Worm (Caenorhabditis elegans) whole organism, L2 larva: ENCODE results near the gene C28H8.2.

ENCODE experiments used
- C34F6.9 ChIP-seq: fragments of 150-350 bp; optimal IDR thresholded peaks from 2 replicates; lab custom pipeline; 2014; ENCODE audit warnings: missing biosample characterization, missing genetic modification characterization
- F13H6.1 ChIP-seq: sonication (generic microtip); optimal IDR thresholded peaks from 2 replicates; lab custom pipeline; 2016; ENCODE audit warnings: missing genetic modification characterization, missing compliant biosample characterization
- Y55F3AM.14 ChIP-seq: fragments of 200-800 bp; sonication (Bioruptor generic); optimal IDR thresholded peaks from 2 replicates; lab custom pipeline; 2018; ENCODE audit warnings: mild to moderate bottlenecking, missing genetic modification characterization, missing compliant biosample characterization
- alr-1 ChIP-seq: fragments of 150-350 bp; optimal IDR thresholded peaks from 2 replicates; lab custom pipeline; 2014; ENCODE audit warnings: missing biosample characterization, missing genetic modification characterization
- aly-2 ChIP-seq: fragments of 150-350 bp; optimal IDR thresholded peaks from 2 replicates; lab custom pipeline; 2014; ENCODE audit warnings: missing biosample characterization, missing genetic modification characterization
- ama-1 ChIP-seq: fragments of 150-350 bp; optimal IDR thresholded peaks from 2 replicates; lab custom pipeline; 2018; ENCODE audit warnings: inconsistent platforms
- blmp-1 ChIP-seq: sonication (generic microtip); optimal IDR thresholded peaks from 2 replicates; lab custom pipeline; 2017; ENCODE audit warnings: missing genetic modification characterization, mild to moderate bottlenecking, missing compliant biosample characterization, antibody characterized with exemption, moderate library complexity; ENCODE audit not compliant: insufficient read depth
- ceh-16 ChIP-seq: fragments of 150-350 bp; optimal IDR thresholded peaks from 2 replicates; lab custom pipeline; 2014; ENCODE audit warnings: missing biosample characterization, missing genetic modification characterization
- crh-2 ChIP-seq: sonication (generic microtip); optimal IDR thresholded peaks from 2 replicates; lab custom pipeline; 2017; ENCODE audit warnings: missing biosample characterization, missing genetic modification characterization
- elt-1 ChIP-seq: fragments of 150-350 bp; optimal IDR thresholded peaks from 2 replicates; lab custom pipeline; 2014; ENCODE audit warnings: missing biosample characterization, missing genetic modification characterization
- elt-3 ChIP-seq: sonication (generic microtip); optimal IDR thresholded peaks from 2 replicates; lab custom pipeline; 2017; ENCODE audit warnings: missing biosample characterization, missing genetic modification characterization
- gmeb-1 ChIP-seq: fragments of 150-350 bp; optimal IDR thresholded peaks from 2 replicates; lab custom pipeline; 2014; ENCODE audit warnings: missing biosample characterization, missing genetic modification characterization
- lin-11 ChIP-seq: fragments of 150-350 bp; sonication (generic microtip); optimal IDR thresholded peaks from 2 replicates; lab custom pipeline; 2014; ENCODE audit warnings: missing biosample characterization, missing genetic modification characterization, inconsistent platforms, mixed read lengths
- lin-13 ChIP-seq: fragments of 150-350 bp; optimal IDR thresholded peaks from 2 replicates; lab custom pipeline; 2014; ENCODE audit warnings: missing biosample characterization, missing genetic modification reagents, missing genetic modification characterization
- lsy-2 ChIP-seq, 2 experiments: fragments of 150-350 bp in 1 of 2; sonication (generic microtip) in 1 of 2; optimal IDR thresholded peaks; 2 replicates each; lab custom pipeline; 2014 to 2017; ENCODE audit warnings: missing biosample characterization in 2 of 2, missing genetic modification characterization in 2 of 2
- mbf-1 ChIP-seq: sonication (generic microtip); optimal IDR thresholded peaks from 2 replicates; lab custom pipeline; 2017; ENCODE audit warnings: missing biosample characterization, missing genetic modification characterization
- nhr-10 ChIP-seq: sonication (generic microtip); optimal IDR thresholded peaks from 2 replicates; lab custom pipeline; 2017; ENCODE audit warnings: missing biosample characterization, missing genetic modification characterization
- nhr-12 ChIP-seq: fragments of 150-350 bp; optimal IDR thresholded peaks from 2 replicates; lab custom pipeline; 2014; ENCODE audit warnings: missing biosample characterization, missing genetic modification characterization
- nhr-129 ChIP-seq: fragments of 150-350 bp; optimal IDR thresholded peaks from 2 replicates; lab custom pipeline; 2014; ENCODE audit warnings: missing biosample characterization, missing genetic modification characterization
- nhr-21 ChIP-seq: fragments of 150-350 bp; optimal IDR thresholded peaks from 2 replicates; lab custom pipeline; 2014; ENCODE audit warnings: missing biosample characterization, missing genetic modification characterization
- nhr-23 ChIP-seq: fragments of 150-350 bp; optimal IDR thresholded peaks from 2 replicates; lab custom pipeline; 2014; ENCODE audit warnings: missing biosample characterization, missing genetic modification reagents, missing genetic modification characterization
- nhr-237 ChIP-seq: fragments of 150-350 bp; optimal IDR thresholded peaks from 2 replicates; lab custom pipeline; 2014; ENCODE audit warnings: missing biosample characterization, missing genetic modification characterization
- nhr-25 ChIP-seq: fragments of 150-350 bp; sonication (generic microtip); optimal IDR thresholded peaks from 3 replicates; lab custom pipeline; 2014; ENCODE audit warnings: missing biosample characterization, missing genetic modification characterization
- nhr-6 ChIP-seq: fragments of 150-350 bp; optimal IDR thresholded peaks from 2 replicates; lab custom pipeline; 2014; ENCODE audit warnings: missing biosample characterization, missing genetic modification characterization
- sem-4 ChIP-seq: fragments of 150-350 bp; optimal IDR thresholded peaks from 2 replicates; lab custom pipeline; 2014; ENCODE audit warnings: missing biosample characterization, missing genetic modification reagents, missing genetic modification characterization
- skn-1 ChIP-seq: sonication (generic microtip); optimal IDR thresholded peaks from 2 replicates; lab custom pipeline; 2017; ENCODE audit warnings: missing biosample characterization, missing genetic modification characterization
- sma-3 ChIP-seq: sonication (generic microtip); optimal IDR thresholded peaks from 2 replicates; lab custom pipeline; 2016; ENCODE audit warnings: missing genetic modification reagents, missing genetic modification characterization, missing compliant biosample characterization
- sma-9 ChIP-seq, 2 experiments: fragments of 150-350 bp in 1 of 2; sonication (generic microtip) in 1 of 2; optimal IDR thresholded peaks; 2 replicates each; lab custom pipeline; 2014 to 2016; ENCODE audit warnings: missing genetic modification characterization in 2 of 2, mild to moderate bottlenecking in 1 of 2, missing biosample characterization in 1 of 2, missing compliant biosample characterization in 1 of 2, missing genetic modification reagents in 1 of 2, moderate library complexity in 1 of 2
- snpc-4 ChIP-seq: fragments of 150-350 bp; optimal IDR thresholded peaks from 2 replicates; lab custom pipeline; 2014; ENCODE audit warnings: missing biosample characterization, missing genetic modification characterization
- unc-39 ChIP-seq: fragments of 150-350 bp; optimal IDR thresholded peaks from 2 replicates; lab custom pipeline; 2014; ENCODE audit warnings: missing biosample characterization, missing genetic modification characterization
- unc-55 ChIP-seq: fragments of 150-350 bp; sonication (generic microtip); optimal IDR thresholded peaks from 3 replicates; lab custom pipeline; 2014; ENCODE audit warnings: missing biosample characterization, missing genetic modification reagents, missing genetic modification characterization
- unc-62 ChIP-seq: fragments of 150-350 bp; optimal IDR thresholded peaks from 2 replicates; lab custom pipeline; 2014; ENCODE audit warnings: missing biosample characterization, missing genetic modification reagents, missing genetic modification characterization
- ztf-1 ChIP-seq: fragments of 200-800 bp; sonication (Bioruptor generic); conservative IDR thresholded peaks from 2 replicates; pipeline ENCODE4 v1.3.6; 2022; ENCODE audit warnings: missing genetic modification characterization, missing compliant biosample characterization
- ztf-11 ChIP-seq: sonication (generic microtip); optimal IDR thresholded peaks from 2 replicates; lab custom pipeline; 2017; ENCODE audit warnings: missing biosample characterization, missing genetic modification characterization
- ztf-4 ChIP-seq: fragments of 150-350 bp; optimal IDR thresholded peaks from 2 replicates; lab custom pipeline; 2014; ENCODE audit warnings: missing biosample characterization, missing genetic modification characterization

C28H8.2 gene

DNA sequence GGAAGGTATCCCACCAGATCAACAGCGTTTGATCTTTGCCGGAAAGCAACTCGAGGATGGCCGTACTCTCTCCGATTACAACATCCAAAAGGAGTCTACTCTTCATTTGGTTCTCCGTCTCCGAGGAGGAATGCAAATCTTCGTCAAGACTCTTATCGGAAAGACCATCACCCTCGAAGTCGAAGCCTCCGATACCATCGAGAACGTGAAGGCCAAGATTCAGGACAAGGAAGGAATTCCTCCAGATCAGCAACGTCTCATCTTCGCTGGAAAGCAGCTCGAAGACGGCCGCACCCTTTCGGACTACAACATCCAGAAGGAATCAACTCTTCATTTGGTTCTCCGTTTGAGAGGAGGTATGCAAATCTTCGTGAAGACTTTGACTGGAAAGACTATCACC lies 22.0 kb downstream of the C28H8.2 start:
- no peak for TF ChIP-seq unc-62 (GFP tag; lab: Kevin White, UChicago)
- no peak for TF ChIP-seq elt-1 (tag; lab: Kevin White, UChicago)
- TF ChIP-seq ama-1 (lab: Kevin White, UChicago), result no peak
- TF ChIP-seq Y55F3AM.14 (GFP tag; lab: Kevin White, UChicago), result no peak
- TF ChIP-seq C34F6.9 (tag; lab: Kevin White, UChicago), result no peak
- TF ChIP-seq elt-3 (tag; lab: Kevin White, UChicago), result no peak
- TF ChIP-seq ztf-11, result no peak
- no peak for TF ChIP-seq sma-9 (GFP tag; optimal IDR thresholded peaks at IDR 0.05; lab: Kevin White, UChicago)
- no peak for TF ChIP-seq sma-9 (tag; optimal IDR thresholded peaks at IDR 0.05; lab: Kevin White, UChicago)
- no peak for TF ChIP-seq unc-55 (GFP tag; lab: Kevin White, UChicago)
- TF ChIP-seq lsy-2 (tag; optimal IDR thresholded peaks at IDR 0.05; lab: Kevin White, UChicago), result no peak
- TF ChIP-seq ceh-16 (tag; lab: Kevin White, UChicago), result no peak
- no peak for TF ChIP-seq alr-1 (tag; lab: Kevin White, UChicago)
- TF ChIP-seq nhr-10, result no peak
- no peak for TF ChIP-seq blmp-1 (tag; lab: Kevin White, UChicago)

DNA sequence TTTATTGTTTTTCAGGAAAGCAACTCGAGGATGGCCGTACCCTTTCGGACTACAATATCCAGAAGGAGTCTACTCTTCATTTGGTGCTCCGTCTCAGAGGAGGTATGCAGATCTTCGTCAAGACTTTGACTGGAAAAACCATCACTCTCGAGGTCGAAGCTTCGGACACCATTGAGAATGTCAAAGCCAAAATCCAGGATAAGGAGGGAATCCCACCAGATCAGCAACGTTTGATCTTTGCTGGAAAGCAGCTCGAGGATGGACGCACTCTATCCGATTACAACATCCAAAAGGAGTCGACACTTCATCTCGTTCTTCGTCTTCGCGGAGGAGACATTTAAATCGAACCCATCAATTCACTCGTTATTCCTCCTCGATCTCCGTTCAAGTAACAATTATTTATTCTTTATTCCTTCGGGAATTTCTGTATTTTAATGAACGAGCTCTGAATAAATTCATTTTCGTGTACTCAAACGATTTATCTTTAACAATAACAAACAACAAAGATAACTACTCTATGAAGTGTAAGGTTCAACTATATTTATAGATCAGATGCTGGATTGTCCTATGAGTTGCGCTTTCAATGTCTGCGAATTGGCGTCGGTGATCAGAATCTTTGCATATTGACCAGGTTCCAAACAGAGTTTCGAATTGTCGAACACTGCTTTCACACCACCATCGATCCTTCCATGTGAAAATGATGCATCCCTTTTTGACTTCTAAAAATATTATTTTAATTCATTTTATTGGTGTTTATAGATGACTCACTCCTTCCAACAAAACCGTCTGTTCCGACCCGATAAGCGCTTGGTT lies 23.5 kb downstream of the C28H8.2 start:
- no peak for TF ChIP-seq elt-3 (tag; lab: Kevin White, UChicago)
- peak; percentile 62 for TF ChIP-seq nhr-25 (tag; lab: Kevin White, UChicago)
- no peak for TF ChIP-seq ceh-16 (tag; lab: Kevin White, UChicago)
- TF ChIP-seq skn-1 (tag; lab: Kevin White, UChicago), result peak; percentile 67
- TF ChIP-seq gmeb-1 (tag; lab: Kevin White, UChicago), result peak; percentile 34
- TF ChIP-seq alr-1 (tag; lab: Kevin White, UChicago), result no peak
- no peak for TF ChIP-seq lin-11 (tag; lab: Kevin White, UChicago)
- peak; percentile 16 for TF ChIP-seq ztf-4
- peak; percentile 11 for TF ChIP-seq unc-55 (GFP tag; lab: Kevin White, UChicago)
- peak; percentile 61 for TF ChIP-seq nhr-129 (tag; lab: Kevin White, UChicago)
- no peak for TF ChIP-seq nhr-23 (tag; lab: Kevin White, UChicago)
- TF ChIP-seq ztf-11, result no peak
- peak; percentile 27 for TF ChIP-seq aly-2
- TF ChIP-seq unc-39, result no peak
- TF ChIP-seq snpc-4 (tag; lab: Kevin White, UChicago), result no peak
- TF ChIP-seq lin-13 (GFP tag; lab: Kevin White, UChicago), result peak; percentile 61
- TF ChIP-seq nhr-21 (tag; lab: Kevin White, UChicago), result peak; percentile 92
- TF ChIP-seq nhr-12 (tag; lab: Kevin White, UChicago), result peak; percentile 17
- peak; percentile 32 for TF ChIP-seq blmp-1 (tag; lab: Kevin White, UChicago)
- peak; percentile 61 for TF ChIP-seq crh-2 (tag; lab: Kevin White, UChicago)
- peak; percentile 30 for TF ChIP-seq nhr-6
- peak in 1 of 2 experiments; percentile 45 for TF ChIP-seq lsy-2 (tag; optimal IDR thresholded peaks at IDR 0.05; lab: Kevin White, UChicago)
- TF ChIP-seq F13H6.1 (tag; lab: Kevin White, UChicago), result peak; percentile 22
- peak; percentile 34 for TF ChIP-seq Y55F3AM.14 (GFP tag; lab: Kevin White, UChicago)
- TF ChIP-seq ztf-1 (GFP tag; lab: Robert Waterston, UW), result no peak
- peak; percentile 63 for TF ChIP-seq sma-3 (GFP tag; lab: Kevin White, UChicago)
- peak; percentile 9 for TF ChIP-seq sma-9 (GFP tag; optimal IDR thresholded peaks at IDR 0.05; lab: Kevin White, UChicago)
- no peak for TF ChIP-seq sma-9 (tag; optimal IDR thresholded peaks at IDR 0.05; lab: Kevin White, UChicago)
- peak; percentile 14 for TF ChIP-seq C34F6.9 (tag; lab: Kevin White, UChicago)
- peak; percentile 50 for TF ChIP-seq sem-4
- peak; percentile 87 for TF ChIP-seq ama-1 (lab: Kevin White, UChicago)
- TF ChIP-seq, all 48 proteins: peak for 21

DNA sequence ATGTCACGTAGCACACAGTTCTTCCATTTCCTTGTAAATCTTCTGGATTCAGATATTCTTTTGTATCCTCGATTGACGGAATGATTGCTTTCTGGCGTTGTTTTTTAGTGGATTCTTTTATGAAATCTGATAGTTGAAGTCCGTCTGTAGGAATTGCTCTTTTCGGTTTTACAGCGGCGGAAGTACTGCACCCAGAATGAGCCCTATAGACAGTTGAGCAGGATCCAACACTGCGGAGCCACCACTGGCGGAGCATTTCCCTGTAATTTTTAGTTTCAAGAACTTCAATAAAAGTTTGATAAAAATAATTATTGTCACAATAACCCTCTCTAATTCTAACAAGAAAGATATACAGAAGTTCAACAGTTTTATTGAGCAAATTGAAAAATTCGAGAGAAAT lies 25.7 kb downstream of the C28H8.2 start, which contains the start of gene F25B5.5:
TSS of gene F25B5.5 (minus strand) at position 260 of the 400 bp plus-strand sequence.
- TF ChIP-seq sma-3 (GFP tag; lab: Kevin White, UChicago), result peak; percentile 12
- no peak for TF ChIP-seq sma-9 (GFP tag; optimal IDR thresholded peaks at IDR 0.05; lab: Kevin White, UChicago)
- no peak for TF ChIP-seq sma-9 (tag; optimal IDR thresholded peaks at IDR 0.05; lab: Kevin White, UChicago)
- no peak for TF ChIP-seq unc-55 (GFP tag; lab: Kevin White, UChicago)
- TF ChIP-seq mbf-1 (tag; lab: Kevin White, UChicago), result no peak
- TF ChIP-seq nhr-237, result no peak
- TF ChIP-seq nhr-21 (tag; lab: Kevin White, UChicago), result no peak
- TF ChIP-seq F13H6.1 (tag; lab: Kevin White, UChicago), result no peak
- TF ChIP-seq C34F6.9 (tag; lab: Kevin White, UChicago), result no peak
